Fruit fly (Drosophila melanogaster): Measurements from ENCODE around the gene GC1.

GC1 gene

DNA sequence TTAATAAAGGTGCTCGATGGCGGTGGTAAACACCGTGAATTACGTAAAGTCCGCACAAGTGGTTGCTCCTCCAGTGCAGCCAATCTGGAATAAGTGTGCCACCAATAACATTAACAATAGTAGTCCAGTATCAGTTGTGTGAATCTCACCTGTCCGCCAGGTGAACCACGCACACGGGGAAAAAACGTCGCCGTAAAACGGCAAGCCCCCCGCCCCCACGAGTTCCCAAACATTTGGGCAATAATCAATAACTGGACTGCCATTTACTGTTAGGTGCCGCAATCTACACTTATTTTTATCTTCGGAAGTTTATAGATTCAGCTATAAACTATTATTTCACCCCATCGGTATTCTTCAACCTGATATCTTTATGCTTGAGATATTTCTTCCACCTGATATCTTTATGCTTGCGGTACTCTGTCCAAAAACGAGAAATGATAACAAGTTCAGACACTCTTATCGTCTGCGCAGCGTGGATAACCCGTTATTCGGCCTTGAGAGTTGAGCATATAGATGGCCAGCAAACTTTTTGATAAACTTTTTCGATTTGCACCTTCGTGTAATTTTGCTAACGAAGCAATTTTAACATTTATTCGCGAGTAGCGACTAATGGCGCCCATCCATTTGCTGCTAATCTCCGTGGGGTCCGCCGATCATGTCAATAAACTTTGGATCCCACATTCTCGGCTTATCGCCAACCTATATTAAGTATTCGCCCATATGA, 684 bp downstream of the GC1 start (continued):
- TF ChIP-seq sd (tag; optimal IDR thresholded peaks at IDR 0.05) (peak; percentile 93), cwo (GFP tag; optimal IDR thresholded peaks at IDR 0.05) (peak; percentile 69), Xbp1 (GFP tag; optimal IDR thresholded peaks at IDR 0.05) (no peak), CG8290 (GFP tag; optimal IDR thresholded peaks at IDR 0.05) (no peak), CG8290 (tag; optimal IDR thresholded peaks at IDR 0.05) (peak in 1 of 2 experiments; percentile 31), odd (GFP tag; optimal IDR thresholded peaks at IDR 0.05) (peak; percentile 0), ci (GFP tag; IDR thresholded peaks at IDR 0.05) (0 out of 3 replicates have a peak, but pooled peaks have one; percentile 6), Rfx (GFP tag; IDR thresholded peaks at IDR 0.05) (peak; percentile 22; the same call in 1 of the 2 replicates), CG4707 (GFP tag; optimal IDR thresholded peaks at IDR 0.05) (no peak), ranshi (GFP tag; IDR thresholded peaks at IDR 0.05) (no peak), CG14441 (GFP tag; IDR thresholded peaks at IDR 0.05) (0 out of 2 replicates have a peak, but pooled peaks have one; percentile 8), kni (GFP tag; optimal IDR thresholded peaks at IDR 0.05) (peak; percentile 1), lab (GFP tag; optimal IDR thresholded peaks at IDR 0.05) (peak; percentile 60), Pdp1 (GFP tag; optimal IDR thresholded peaks at IDR 0.05) (peak in 1 of 2 experiments; percentile 63), nom (GFP tag; optimal IDR thresholded peaks at IDR 0.05) (peak; percentile 6), PHDP (tag; optimal IDR thresholded peaks at IDR 0.05) (peak; percentile 24), Med (GFP tag) (peak; percentile 71), CG1529 (GFP tag; optimal IDR thresholded peaks at IDR 0.05) (peak; percentile 90), mirr (GFP tag; optimal IDR thresholded peaks at IDR 0.05) (peak; percentile 91), caup (GFP tag; optimal IDR thresholded peaks at IDR 0.05; ENCODE audit: severe bottlenecking) (no peak), CG10543 (GFP tag; optimal IDR thresholded peaks at IDR 0.05) (peak; percentile 70), ATbp (GFP tag; optimal IDR thresholded peaks at IDR 0.05) (peak; percentile 30), CG15269 (tag; optimal IDR thresholded peaks at IDR 0.05) (peak; percentile 9), onecut (GFP tag; IDR thresholded peaks at IDR 0.05) (peak; percentile 86), Atf6 (GFP tag; IDR thresholded peaks at IDR 0.05) (peak; percentile 43; the same call in 1 of the 2 replicates), sug (tag; optimal IDR thresholded peaks at IDR 0.05) (peak; percentile 97), CG12769 (tag; optimal IDR thresholded peaks at IDR 0.05) (peak; percentile 28), ab (GFP tag; optimal IDR thresholded peaks at IDR 0.05) (no peak), CG7745 (tag; optimal IDR thresholded peaks at IDR 0.05) (no peak), CG2678 (tag; optimal IDR thresholded peaks at IDR 0.05) (peak; percentile 13), CG3163 (GFP tag; optimal IDR thresholded peaks at IDR 0.05) (no peak), crol (GFP tag; IDR thresholded peaks at IDR 0.05) (0 out of 2 replicates have a peak, but pooled peaks have one; percentile 1), CG18764 (GFP tag; optimal IDR thresholded peaks at IDR 0.05) (no peak), gsb-n (tag; optimal IDR thresholded peaks at IDR 0.05) (no peak), B-H2 (GFP tag; optimal IDR thresholded peaks at IDR 0.05) (peak; percentile 67), CG13296 (GFP tag; optimal IDR thresholded peaks at IDR 0.05) (peak; percentile 14), Trl (optimal IDR thresholded peaks at IDR 0.05) (peak in 1 of 2 experiments; percentile 26), Trl (GFP tag; optimal IDR thresholded peaks at IDR 0.05) (no peak), Fer3 (tag; optimal IDR thresholded peaks at IDR 0.05) (peak; percentile 23), CG12391 (tag; optimal IDR thresholded peaks at IDR 0.05) (no peak)
